Worm (Caenorhabditis elegans) whole organism, L4 larva: ENCODE data around the gene ver-4.

Source experiments
- nhr-28 ChIP-seq: fragments of 150-350 bp; optimal IDR thresholded peaks from 2 replicates; lab custom pipeline; 2014; ENCODE audit warnings: missing biosample characterization, missing genetic modification characterization
- pqm-1 ChIP-seq: sonication (generic microtip); optimal IDR thresholded peaks from 2 replicates; lab custom pipeline; 2017; ENCODE audit warnings: missing biosample characterization, missing genetic modification characterization
- snpc-4 ChIP-seq: fragments of 150-350 bp; optimal IDR thresholded peaks from 2 replicates; lab custom pipeline; 2014; ENCODE audit warnings: missing biosample characterization, missing genetic modification characterization
- zag-1 ChIP-seq: fragments of 150-350 bp; optimal IDR thresholded peaks from 2 replicates; lab custom pipeline; 2014; ENCODE audit warnings: missing biosample characterization, missing genetic modification characterization

DNA sequence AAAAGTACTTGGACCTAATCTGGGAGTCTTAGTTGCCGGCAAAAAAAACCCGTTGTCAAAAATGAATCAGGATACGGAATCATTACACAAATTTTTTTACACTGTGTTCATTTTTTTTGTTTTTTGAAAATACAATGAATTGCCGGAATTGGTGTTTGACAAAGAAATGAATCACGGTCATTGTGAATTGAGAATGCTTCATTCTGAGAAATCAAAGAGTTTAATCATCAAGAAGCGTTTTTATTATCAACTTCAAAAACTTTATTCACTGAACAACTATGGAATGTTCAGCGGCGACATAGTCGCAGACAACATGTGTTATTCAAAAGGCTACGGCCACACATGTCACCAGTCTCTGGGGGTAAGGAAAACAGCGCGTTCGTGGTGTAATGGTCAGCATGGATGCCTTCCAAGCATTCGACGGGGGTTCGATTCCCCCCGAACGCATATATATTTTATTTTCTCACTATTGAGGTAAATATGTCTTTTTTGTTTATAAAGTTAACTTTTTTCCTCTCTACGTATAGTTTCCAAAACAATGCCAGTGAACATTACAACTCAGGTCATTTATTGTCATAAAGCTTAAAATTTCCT is 18.6 kb upstream of the ver-4 start, which contains the start of gene nas-10:
- TF ChIP-seq nhr-28 (tag; lab: Kevin White, UChicago) (peak; percentile 46), pqm-1 (tag; lab: Kevin White, UChicago) (no peak), snpc-4 (tag; lab: Kevin White, UChicago) (no peak), zag-1 (tag; lab: Kevin White, UChicago) (no peak)
